Worm (Caenorhabditis elegans) whole organism, midembryonic: ENCODE results near the gene pigg-1.

Experiments
- T22C8.4 ChIP-seq: fragments of 200-800 bp; sonication (Bioruptor generic); IDR thresholded peaks from 2 replicates; pipeline ENCODE4 v1.3.6; 2022; ENCODE audit warnings: missing genetic modification characterization, missing compliant biosample characterization
- cog-1 ChIP-seq: sonication (generic microtip); optimal IDR thresholded peaks from 2 replicates; lab custom pipeline; 2016; ENCODE audit warnings: missing genetic modification characterization, missing compliant biosample characterization
- flt-1 ChIP-seq: fragments of 200-800 bp; sonication (Bioruptor generic); IDR thresholded peaks from 2 replicates; pipeline ENCODE4 v1.3.6; 2022; ENCODE audit warnings: missing genetic modification characterization, missing compliant biosample characterization
- klf-2 ChIP-seq: fragments of 200-800 bp; sonication (Bioruptor generic); conservative IDR thresholded peaks from 2 replicates; pipeline ENCODE4 v1.3.6; 2022; ENCODE audit warnings: missing genetic modification reagents, missing genetic modification characterization, missing compliant biosample characterization
- med-1 ChIP-seq: sonication (generic microtip); optimal IDR thresholded peaks from 2 replicates; lab custom pipeline; 2017; ENCODE audit warnings: missing genetic modification characterization, mild to moderate bottlenecking, missing compliant biosample characterization, antibody characterized with exemption, missing genetic modification reagents; ENCODE audit not compliant: insufficient read depth
- ref-1 ChIP-seq: fragments of 200-800 bp; sonication (Bioruptor generic); conservative IDR thresholded peaks from 2 replicates; pipeline ENCODE4 v1.3.6; 2022; ENCODE audit warnings: missing genetic modification reagents, missing genetic modification characterization, missing compliant biosample characterization
- tab-1 ChIP-seq: fragments of 200-800 bp; sonication (Bioruptor generic); IDR thresholded peaks from 2 replicates; pipeline ENCODE4 v1.3.6; 2022; ENCODE audit warnings: missing genetic modification characterization, missing compliant biosample characterization
- ztf-23 ChIP-seq: fragments of 200-800 bp; sonication (Bioruptor generic); IDR thresholded peaks from 2 replicates; pipeline ENCODE4 v1.3.6; 2022; ENCODE audit warnings: missing genetic modification reagents, missing genetic modification characterization, missing compliant biosample characterization
- ztf-29 ChIP-seq: fragments of 200-800 bp; sonication (Bioruptor generic); IDR thresholded peaks from 2 replicates; pipeline ENCODE4 v1.3.6; 2022; ENCODE audit warnings: missing genetic modification reagents, missing genetic modification characterization, missing compliant biosample characterization

The pigg-1 gene

DNA sequence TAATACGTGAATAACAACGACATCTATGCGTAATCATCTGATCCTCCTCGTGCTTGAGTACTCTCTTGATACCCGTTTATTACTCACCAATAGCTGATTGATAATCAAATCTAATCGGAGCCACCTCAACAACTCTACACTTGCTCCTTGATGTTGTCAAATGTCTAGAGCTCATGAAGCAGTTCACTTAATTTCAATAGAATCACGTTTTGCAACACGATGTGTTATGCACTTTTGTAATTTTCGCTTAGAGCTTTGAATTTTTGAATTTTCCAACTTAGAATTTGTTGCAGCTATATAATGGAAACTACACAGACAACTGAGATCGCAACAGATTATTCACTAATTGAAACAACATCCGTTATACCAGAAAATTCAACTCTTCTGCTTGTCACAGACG is 12.4 kb upstream of the pigg-1 start, which contains the start of gene T22C8.1:
T22C8.1 (plus strand) TSS at position 301 of the 400 bp plus-strand sequence.
- TF ChIP-seq ztf-29 (GFP tag; lab: Robert Waterston, UW) (no peak), flt-1 (GFP tag; lab: Robert Waterston, UW) (no peak), tab-1 (GFP tag; lab: Robert Waterston, UW) (no peak), cog-1 (tag; lab: Kevin White, UChicago) (no peak), med-1 (GFP tag; lab: Kevin White, UChicago) (no peak), T22C8.4 (GFP tag; lab: Robert Waterston, UW) (no peak), klf-2 (GFP tag; lab: Robert Waterston, UW) (no peak), ref-1 (GFP tag; lab: Robert Waterston, UW) (no peak), ztf-23 (GFP tag; lab: Robert Waterston, UW) (no peak)

DNA sequence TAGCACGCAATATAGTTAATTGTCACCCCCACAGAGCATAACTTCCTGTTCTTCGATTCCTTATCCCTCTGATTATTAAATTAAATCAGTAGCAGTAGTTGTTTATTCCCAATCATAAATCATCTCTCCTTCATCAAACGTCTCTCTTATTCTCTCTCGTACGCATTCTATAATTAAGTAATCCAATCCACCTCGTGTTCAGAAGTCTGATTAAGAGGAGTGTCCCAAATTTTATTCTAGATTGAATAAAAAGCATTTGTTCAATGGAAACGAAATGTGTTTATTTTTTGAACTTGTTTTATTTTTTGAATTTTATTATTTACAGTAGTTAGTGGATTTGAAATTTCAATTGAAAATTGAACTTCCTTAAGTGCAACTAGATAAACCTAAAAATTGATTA is 11.3 kb upstream of the pigg-1 start:
- no peak for TF ChIP-seq flt-1 (GFP tag; lab: Robert Waterston, UW)
- TF ChIP-seq med-1 (GFP tag; lab: Kevin White, UChicago): no peak
- TF ChIP-seq ztf-23 (GFP tag; lab: Robert Waterston, UW): no peak

DNA sequence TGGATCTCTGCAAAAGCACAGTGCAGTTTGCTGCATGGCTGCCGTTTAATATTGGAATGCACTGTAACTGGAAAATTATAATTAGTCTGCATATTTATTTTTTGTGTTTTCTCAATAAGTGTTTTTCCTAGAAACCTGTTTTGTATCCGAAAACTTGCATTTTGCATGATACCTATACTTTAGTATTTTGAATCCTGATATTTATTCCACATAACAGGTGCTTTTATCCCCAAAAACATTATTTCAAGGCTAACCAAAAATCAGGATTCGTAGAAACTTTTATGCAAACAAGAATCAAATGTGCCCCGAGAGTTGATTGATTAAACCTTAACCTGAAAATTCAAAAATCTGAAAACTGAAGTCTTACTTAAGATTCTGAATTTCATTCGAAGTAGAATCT is 10.5 kb upstream of the pigg-1 start:
- TF ChIP-seq tab-1 (GFP tag; lab: Robert Waterston, UW) (no peak), cog-1 (tag; lab: Kevin White, UChicago) (no peak), ref-1 (GFP tag; lab: Robert Waterston, UW) (no peak), ztf-23 (GFP tag; lab: Robert Waterston, UW) (no peak), med-1 (GFP tag; lab: Kevin White, UChicago) (no peak), klf-2 (GFP tag; lab: Robert Waterston, UW) (no peak), ztf-29 (GFP tag; lab: Robert Waterston, UW) (no peak), flt-1 (GFP tag; lab: Robert Waterston, UW) (no peak), T22C8.4 (GFP tag; lab: Robert Waterston, UW) (no peak)

DNA sequence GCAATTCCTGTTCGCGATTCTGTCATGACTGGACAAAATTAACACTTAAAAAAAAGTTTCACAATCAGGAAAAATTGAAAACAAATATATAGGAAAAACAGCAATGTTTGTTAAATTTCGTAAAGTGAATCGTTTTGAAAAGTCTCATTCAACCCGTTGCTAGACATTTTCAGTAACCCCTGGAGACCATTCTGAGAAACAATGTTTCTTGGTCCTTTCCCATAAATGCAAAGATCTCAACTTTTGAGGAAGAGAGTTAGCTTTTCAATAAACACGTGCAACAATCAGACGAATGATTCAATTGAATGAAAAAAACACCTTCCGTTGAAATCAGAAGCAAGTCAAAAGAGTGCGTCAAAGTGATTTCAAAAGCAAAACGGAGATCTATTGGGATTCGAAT is 10.0 kb upstream of the pigg-1 start, which contains the start of gene F28C6.9:
F28C6.9 (minus strand) TSS at position 101 of the 400 bp plus-strand sequence.
- no peak for TF ChIP-seq med-1 (GFP tag; lab: Kevin White, UChicago)
- TF ChIP-seq tab-1 (GFP tag; lab: Robert Waterston, UW): no peak
- TF ChIP-seq cog-1 (tag; lab: Kevin White, UChicago): no peak
- no peak for TF ChIP-seq ref-1 (GFP tag; lab: Robert Waterston, UW)
- TF ChIP-seq T22C8.4 (GFP tag; lab: Robert Waterston, UW): no peak
- no peak for TF ChIP-seq klf-2 (GFP tag; lab: Robert Waterston, UW)
- TF ChIP-seq ztf-29 (GFP tag; lab: Robert Waterston, UW): no peak
- TF ChIP-seq ztf-23 (GFP tag; lab: Robert Waterston, UW): no peak
- no peak for TF ChIP-seq flt-1 (GFP tag; lab: Robert Waterston, UW)

DNA sequence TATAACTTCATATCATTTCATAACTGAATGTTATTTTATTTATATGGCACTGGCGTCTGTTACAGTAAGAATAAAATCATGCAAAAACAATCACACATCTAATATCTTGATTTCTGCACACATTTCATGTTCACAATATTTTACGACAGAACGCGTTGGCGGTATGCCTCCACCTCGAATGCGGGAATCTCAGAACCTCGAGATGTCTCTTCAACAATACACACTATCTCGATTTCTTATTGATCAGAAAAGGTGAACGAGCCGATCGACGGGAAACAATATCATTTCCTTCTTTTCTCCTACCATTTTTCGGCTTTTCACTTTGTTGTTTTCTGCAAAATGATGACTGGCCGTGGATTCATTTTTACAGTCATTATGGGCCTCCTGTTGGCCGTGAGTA is 7.6 kb upstream of the pigg-1 start, which contains the start of gene F28C6.10:
F28C6.10 (plus strand) TSS at position 301 of the 400 bp plus-strand sequence.
- TF ChIP-seq ztf-29 (GFP tag; lab: Robert Waterston, UW) (no peak), ref-1 (GFP tag; lab: Robert Waterston, UW) (no peak), klf-2 (GFP tag; lab: Robert Waterston, UW) (no peak), tab-1 (GFP tag; lab: Robert Waterston, UW) (no peak), cog-1 (tag; lab: Kevin White, UChicago) (no peak), med-1 (GFP tag; lab: Kevin White, UChicago) (no peak), T22C8.4 (GFP tag; lab: Robert Waterston, UW) (no peak), flt-1 (GFP tag; lab: Robert Waterston, UW) (no peak), ztf-23 (GFP tag; lab: Robert Waterston, UW) (no peak)

DNA sequence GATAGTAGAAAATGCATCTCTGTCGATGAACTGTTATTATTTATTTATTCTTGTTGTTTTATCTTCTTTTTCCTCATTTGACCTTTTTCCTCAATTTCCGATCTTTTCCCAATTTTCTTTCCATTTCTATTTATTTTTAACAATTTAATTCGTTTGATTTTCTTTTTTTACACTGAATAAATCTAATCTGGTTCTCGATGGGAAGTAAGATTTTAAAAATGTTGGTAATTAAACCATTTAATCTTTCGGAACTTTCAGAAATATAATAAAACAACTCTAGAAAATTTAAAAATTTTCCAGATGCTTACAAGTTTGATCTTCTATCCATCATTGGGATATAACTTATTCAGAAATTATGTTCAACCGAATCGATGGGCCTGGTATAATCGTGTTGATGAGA is 6.5 kb upstream of the pigg-1 start, which contains the start of gene F28C6.8:
F28C6.8 (plus strand) TSS at position 301 of the 400 bp plus-strand sequence.
- TF ChIP-seq med-1 (GFP tag; lab: Kevin White, UChicago): no peak
- no peak for TF ChIP-seq ztf-29 (GFP tag; lab: Robert Waterston, UW)
- TF ChIP-seq flt-1 (GFP tag; lab: Robert Waterston, UW): no peak
- TF ChIP-seq cog-1 (tag; lab: Kevin White, UChicago): no peak
- no peak for TF ChIP-seq ztf-23 (GFP tag; lab: Robert Waterston, UW)
- TF ChIP-seq klf-2 (GFP tag; lab: Robert Waterston, UW): no peak
- TF ChIP-seq ref-1 (GFP tag; lab: Robert Waterston, UW): no peak
- no peak for TF ChIP-seq T22C8.4 (GFP tag; lab: Robert Waterston, UW)
- TF ChIP-seq tab-1 (GFP tag; lab: Robert Waterston, UW): no peak

DNA sequence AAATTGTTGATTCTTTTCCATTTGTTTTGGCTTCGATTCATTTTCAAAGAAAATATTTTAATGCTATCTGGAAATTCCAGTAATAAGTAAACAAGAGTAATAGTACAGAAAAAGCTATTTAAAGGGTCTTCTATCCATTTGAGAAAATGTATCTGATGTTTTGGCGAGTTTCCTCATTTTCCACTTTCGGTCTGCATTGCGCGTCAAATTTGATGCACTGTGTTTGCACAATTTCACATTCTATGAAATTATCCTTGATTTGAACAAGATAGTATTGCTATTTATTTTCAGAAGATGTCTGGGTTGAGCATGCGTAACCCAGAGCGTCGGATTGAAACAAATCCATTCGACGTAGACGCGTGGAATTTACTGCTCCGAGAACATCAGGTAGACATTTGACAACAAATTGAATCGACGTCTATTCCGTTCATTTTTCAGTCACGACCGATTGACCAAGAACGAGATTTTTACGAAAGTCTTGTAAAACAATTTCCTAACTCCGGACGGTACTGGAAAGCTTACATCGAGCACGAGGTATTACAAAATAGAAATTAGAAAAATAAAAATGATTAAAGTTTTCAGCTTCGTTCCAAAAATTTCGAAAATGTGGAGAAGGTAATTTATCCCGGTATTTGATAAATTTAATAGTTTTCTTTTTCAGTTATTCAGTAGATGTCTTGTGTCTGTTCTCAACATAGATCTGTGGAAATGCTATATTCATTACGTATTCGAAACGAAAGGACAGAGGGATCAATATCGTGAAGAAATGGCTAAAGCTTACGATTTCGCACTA is 3.7 kb upstream of the pigg-1 start, which contains the start of gene suf-1:
suf-1 (plus strand) TSS at position 280 of the 793 bp plus-strand sequence.
- TF ChIP-seq T22C8.4 (GFP tag; lab: Robert Waterston, UW): no peak
- no peak for TF ChIP-seq klf-2 (GFP tag; lab: Robert Waterston, UW)
- no peak for TF ChIP-seq med-1 (GFP tag; lab: Kevin White, UChicago)
- TF ChIP-seq flt-1 (GFP tag; lab: Robert Waterston, UW): no peak
- TF ChIP-seq ztf-23 (GFP tag; lab: Robert Waterston, UW): no peak
- TF ChIP-seq tab-1 (GFP tag; lab: Robert Waterston, UW): no peak
- TF ChIP-seq cog-1 (tag; lab: Kevin White, UChicago): no peak
- TF ChIP-seq ref-1 (GFP tag; lab: Robert Waterston, UW): no peak
- TF ChIP-seq ztf-29 (GFP tag; lab: Robert Waterston, UW): no peak

DNA sequence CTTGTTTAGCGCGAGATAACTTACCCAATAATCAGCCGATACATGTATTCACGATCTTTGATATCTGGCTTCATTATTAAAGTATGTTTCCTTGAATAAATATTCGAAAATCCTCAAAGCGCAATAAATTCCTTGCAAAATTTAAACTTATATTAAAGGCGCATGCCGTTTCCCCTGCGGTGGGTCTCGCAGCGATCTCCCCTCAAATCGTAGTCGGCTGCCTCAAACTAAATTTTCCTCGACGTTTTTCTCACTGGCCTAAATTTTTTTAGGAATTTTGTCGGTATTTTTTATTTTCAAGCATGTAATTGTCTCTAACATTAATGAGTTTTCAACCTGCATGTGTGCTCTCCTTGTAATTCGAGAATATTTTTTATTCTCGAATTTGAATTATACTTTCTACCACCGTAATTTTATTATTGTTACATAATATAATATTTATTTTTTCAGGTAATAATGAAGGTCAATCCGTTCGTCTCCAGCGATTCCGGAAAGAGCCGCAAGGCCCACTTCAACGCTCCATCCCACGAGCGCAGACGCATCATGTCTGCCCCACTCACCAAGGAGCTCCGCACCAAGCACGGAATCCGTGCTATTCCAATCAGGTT is 2.4 kb upstream of the pigg-1 start, which contains the start of the genes cpf-1 and rpl-26:
cpf-1 (minus strand) TSS at position 104 of the 608 bp plus-strand sequence.
rpl-26 (plus strand) TSS at position 449 of the 608 bp plus-strand sequence.
- no peak for TF ChIP-seq flt-1 (GFP tag; lab: Robert Waterston, UW)
